Worm (Caenorhabditis elegans): ENCODE measurements around the gene T13H5.1.

DNA sequence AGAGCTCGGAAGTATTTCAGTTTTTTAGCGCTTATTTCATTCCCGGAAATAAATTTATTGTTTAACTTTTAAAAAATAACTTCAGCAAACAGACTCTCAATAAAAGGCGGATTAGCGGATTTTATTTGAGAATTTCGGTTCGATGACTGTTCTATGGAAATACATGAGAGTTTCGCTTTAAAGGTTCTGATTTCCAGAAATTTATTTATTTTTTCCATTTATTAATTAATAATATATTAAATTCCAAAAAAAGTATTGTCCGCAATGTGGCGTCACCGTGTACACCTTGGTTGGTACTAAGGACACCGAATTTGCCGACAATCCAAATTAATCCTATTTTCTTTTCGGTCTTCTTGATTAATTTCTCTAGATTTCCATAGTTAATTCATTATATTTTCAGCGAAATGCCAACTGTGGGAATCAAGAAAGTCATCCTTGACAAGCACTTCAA, 44.4 kb downstream of the T13H5.1 start, which contains the start of gene fars-3:
- TF ChIP-seq pqm-1 (tag; optimal IDR thresholded peaks at IDR 0.05) (no peak), pha-4 (tag; optimal IDR thresholded peaks at IDR 0.05) (no peak)

Data from whole organism, late embryonic.